Worm (Caenorhabditis elegans) whole organism, L1 larva: ENCODE measurements around the gene M04B2.2.

Experiments
- C34B4.2 ChIP-seq: sonication (generic microtip); optimal IDR thresholded peaks from 2 replicates; lab custom pipeline; 2017; ENCODE audit warnings: mild to moderate bottlenecking, missing genetic modification characterization, missing compliant biosample characterization
- egl-27 ChIP-seq, 2 experiments: fragments of 150-350 bp in 1 of 2; sonication (generic microtip); optimal IDR thresholded peaks; 3 replicates each; lab custom pipeline; 2017 to 2018; ENCODE audit warnings: missing biosample characterization in 2 of 2, missing genetic modification characterization in 2 of 2, missing genetic modification reagents in 2 of 2
- jun-1 ChIP-seq: fragments of 150-350 bp; optimal IDR thresholded peaks from 2 replicates; lab custom pipeline; 2014; ENCODE audit warnings: missing biosample characterization, missing genetic modification reagents, missing genetic modification characterization
- lin-15B ChIP-seq: fragments of 150-350 bp; sonication (generic microtip); optimal IDR thresholded peaks from 3 replicates; lab custom pipeline; 2014; ENCODE audit warnings: missing biosample characterization, missing genetic modification characterization
- lir-3 ChIP-seq: sonication (generic microtip); optimal IDR thresholded peaks from 2 replicates; lab custom pipeline; 2016; ENCODE audit warnings: mild to moderate bottlenecking, missing genetic modification characterization, moderate library complexity, missing compliant biosample characterization; ENCODE audit not compliant: poor library complexity
- mdl-1 ChIP-seq, 2 experiments: fragments of 150-350 bp; optimal IDR thresholded peaks; 2 replicates each; lab custom pipeline; 2014 to 2017; ENCODE audit warnings: missing biosample characterization in 2 of 2, missing genetic modification characterization in 2 of 2, inconsistent platforms in 1 of 2
- nhr-237 ChIP-seq: fragments of 150-350 bp; optimal IDR thresholded peaks from 2 replicates; lab custom pipeline; 2014; ENCODE audit warnings: missing biosample characterization, missing genetic modification characterization

DNA sequence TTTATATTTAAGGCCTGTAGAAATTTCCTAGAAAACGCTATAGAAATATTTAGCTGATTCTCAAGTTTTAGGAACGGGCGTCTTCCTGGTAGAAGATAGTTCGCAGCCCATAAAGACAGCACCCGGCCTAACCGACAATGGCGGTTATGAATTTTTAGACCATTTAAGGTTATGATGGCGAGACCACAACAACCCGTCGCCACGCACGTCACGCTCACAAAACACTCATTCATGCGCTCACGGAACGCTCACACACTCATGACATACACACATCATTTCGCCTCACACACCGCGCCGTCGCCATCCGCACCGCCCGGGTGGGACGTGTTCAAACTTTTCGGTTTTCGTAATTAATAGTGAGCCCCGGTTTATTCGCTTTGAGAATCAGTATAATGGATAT lies 4.2 kb upstream of the M04B2.2 start:
- TF ChIP-seq C34B4.2 (tag; lab: Kevin White, UChicago) (no peak), jun-1 (no peak), egl-27 (tag; optimal IDR thresholded peaks at IDR 0.05; lab: Kevin White, UChicago) (no peak), nhr-237 (tag; lab: Kevin White, UChicago) (no peak), mdl-1 (tag; optimal IDR thresholded peaks at IDR 0.05; lab: Kevin White, UChicago) (no peak), lin-15B (tag; lab: Kevin White, UChicago) (no peak), lir-3 (tag; lab: Kevin White, UChicago) (no peak)
